Fruit fly (Drosophila melanogaster) whole organism, embryonic: Measurements from ENCODE around the gene arg.

Experiments used
- Atf-2 ChIP-seq: fragments of 200-800 bp; sonication (Bioruptor generic); optimal IDR thresholded peaks from 2 replicates; lab custom pipeline; 2016; ENCODE audit warnings: missing biosample characterization, missing genetic modification characterization
- CG13894 ChIP-seq: fragments of 200-800 bp; sonication (Bioruptor generic); optimal IDR thresholded peaks from 3 replicates; lab custom pipeline; 2018; ENCODE audit warnings: missing biosample characterization, mild to moderate bottlenecking, missing genetic modification characterization, moderate library complexity
- CG14014 ChIP-seq: fragments of 200-800 bp; sonication (Bioruptor generic); IDR thresholded peaks from 2 replicates; pipeline ENCODE4 v1.3.6; 2022; ENCODE audit warnings: missing biosample characterization, missing genetic modification characterization
- CG1647 ChIP-seq: fragments of 200-800 bp; sonication (Bioruptor generic); optimal IDR thresholded peaks from 3 replicates; lab custom pipeline; 2016; ENCODE audit warnings: missing biosample characterization, missing genetic modification characterization
- CG17186 ChIP-seq: fragments of 200-800 bp; sonication (Bioruptor generic); optimal IDR thresholded peaks from 3 replicates; lab custom pipeline; 2017; ENCODE audit warnings: missing biosample characterization, missing genetic modification reagents, missing genetic modification characterization
- CG17385 ChIP-seq: fragments of 200-800 bp; sonication (Bioruptor generic); optimal IDR thresholded peaks from 3 replicates; lab custom pipeline; 2018; ENCODE audit warnings: missing biosample characterization, mild to moderate bottlenecking, missing genetic modification characterization
- CG17612 ChIP-seq: fragments of 200-800 bp; sonication (Bioruptor generic); IDR thresholded peaks from 2 replicates; pipeline ENCODE4 v1.3.6; 2022; ENCODE audit warnings: missing biosample characterization, missing genetic modification characterization
- CG34224 ChIP-seq: fragments of 200-800 bp; sonication (Bioruptor generic); IDR thresholded peaks from 3 replicates; pipeline ENCODE4 v1.3.6; 2022; ENCODE audit warnings: missing biosample characterization, missing genetic modification characterization; ENCODE audit not compliant: partially characterized antibody
- CG34422 ChIP-seq: fragments of 200-800 bp; sonication (Bioruptor generic); IDR thresholded peaks from 3 replicates; pipeline ENCODE4 v1.3.6; 2022; ENCODE audit warnings: missing biosample characterization, missing genetic modification characterization
- CG4282 ChIP-seq: fragments of 200-800 bp; sonication (Bioruptor generic); optimal IDR thresholded peaks from 2 replicates; lab custom pipeline; 2016; ENCODE audit warnings: missing biosample characterization, missing genetic modification characterization
- CG4404 ChIP-seq: fragments of 200-800 bp; sonication (Bioruptor generic); IDR thresholded peaks from 2 replicates; pipeline ENCODE4 v1.3.6; 2022; ENCODE audit warnings: missing biosample characterization, missing genetic modification characterization
- CG4707 ChIP-seq: fragments of 200-800 bp; sonication (Bioruptor generic); optimal IDR thresholded peaks from 2 replicates; lab custom pipeline; 2018; ENCODE audit warnings: missing biosample characterization, mild to moderate bottlenecking, missing genetic modification characterization, moderate library complexity
- CG4820 ChIP-seq: fragments of 200-800 bp; sonication (Bioruptor generic); optimal IDR thresholded peaks from 3 replicates; lab custom pipeline; 2016; ENCODE audit warnings: missing biosample characterization, missing genetic modification characterization
- CG7928 ChIP-seq: fragments of 200-800 bp; sonication (Bioruptor generic); optimal IDR thresholded peaks from 2 replicates; lab custom pipeline; 2017; ENCODE audit warnings: missing biosample characterization, mild to moderate bottlenecking, missing genetic modification characterization
- CG7963 ChIP-seq: fragments of 200-800 bp; sonication (Bioruptor generic); IDR thresholded peaks from 3 replicates; pipeline ENCODE4 v1.3.6; 2022; ENCODE audit warnings: missing biosample characterization, missing genetic modification characterization; ENCODE audit not compliant: partially characterized antibody
- CG8478 ChIP-seq: fragments of >200 bp; optimal IDR thresholded peaks from 2 replicates; lab custom pipeline; 2018
- CG9215 ChIP-seq: fragments of 200-800 bp; sonication (Bioruptor generic); IDR thresholded peaks from 2 replicates; pipeline ENCODE4 v1.3.6; 2022; ENCODE audit warnings: missing biosample characterization, missing genetic modification characterization
- CHES-1-like ChIP-seq: fragments of 200-800 bp; sonication (Bioruptor generic); optimal IDR thresholded peaks from 2 replicates; lab custom pipeline; 2016; ENCODE audit warnings: missing biosample characterization, missing genetic modification characterization
- Fer3 ChIP-seq: fragments of 200-800 bp; sonication (Bioruptor generic); optimal IDR thresholded peaks from 2 replicates; lab custom pipeline; 2018; ENCODE audit warnings: missing biosample characterization, mild to moderate bottlenecking, missing genetic modification characterization, moderate library complexity
- HHEX ChIP-seq: fragments of 200-800 bp; sonication (Bioruptor generic); optimal IDR thresholded peaks from 3 replicates; lab custom pipeline; 2017; ENCODE audit warnings: missing biosample characterization, mild to moderate bottlenecking, missing genetic modification characterization, missing genetic modification reagents
- Hey ChIP-seq: fragments of 200-800 bp; sonication (Bioruptor generic); optimal IDR thresholded peaks from 3 replicates; lab custom pipeline; 2018; ENCODE audit warnings: missing biosample characterization, mild to moderate bottlenecking, missing genetic modification characterization
- Hr3 ChIP-seq: fragments of 200-800 bp; sonication (Bioruptor generic); optimal IDR thresholded peaks from 3 replicates; lab custom pipeline; 2016; ENCODE audit warnings: missing biosample characterization, missing genetic modification characterization
- Hr39 ChIP-seq: fragments of >200 bp; optimal IDR thresholded peaks from 2 replicates; lab custom pipeline; 2017
- Hr78 ChIP-seq, 2 experiments: fragments of 200-800 bp in 1 of 2; fragments of >200 bp in 1 of 2; sonication (Bioruptor generic) in 1 of 2; optimal IDR thresholded peaks; 2 replicates each; lab custom pipeline; 2017 to 2019; ENCODE audit warnings: missing biosample characterization in 2 of 2, missing genetic modification characterization in 2 of 2, mild to moderate bottlenecking in 1 of 2, moderate library complexity in 1 of 2
- Lpt ChIP-seq: fragments of >200 bp; optimal IDR thresholded peaks from 2 replicates; lab custom pipeline; 2018; ENCODE audit warnings: missing biosample characterization, missing genetic modification characterization
- Med ChIP-seq: fragments of 200-800 bp; sonication (Bioruptor generic); peaks from one replicate; lab custom pipeline; 2016; ENCODE audit warnings: missing biosample characterization, missing genetic modification characterization, mild to moderate bottlenecking, inconsistent platforms, moderate library complexity
- NC2β ChIP-seq: fragments of 200-800 bp; sonication (Bioruptor generic); optimal IDR thresholded peaks from 2 replicates; lab custom pipeline; 2016; ENCODE audit warnings: missing biosample characterization, missing genetic modification characterization
- Pdp1 ChIP-seq, 2 experiments: fragments of 200-800 bp; sonication (Bioruptor generic); optimal IDR thresholded peaks; 3 replicates each; lab custom pipeline; 2016; ENCODE audit warnings: missing biosample characterization in 2 of 2, missing genetic modification characterization in 2 of 2, mild to moderate bottlenecking in 1 of 2, moderate library complexity in 1 of 2
- Ssrp ChIP-seq: fragments of 200-800 bp; sonication (Bioruptor generic); optimal IDR thresholded peaks from 2 replicates; lab custom pipeline; 2018; ENCODE audit warnings: missing biosample characterization, mild to moderate bottlenecking, missing genetic modification characterization, moderate library complexity
- Vsx1 ChIP-seq: fragments of 200-800 bp; sonication (Bioruptor generic); optimal IDR thresholded peaks from 2 replicates; lab custom pipeline; 2017; ENCODE audit warnings: missing biosample characterization, mild to moderate bottlenecking, missing genetic modification characterization, missing genetic modification reagents
- abd-A ChIP-seq: fragments of 200-800 bp; sonication (Bioruptor generic); optimal IDR thresholded peaks from 3 replicates; lab custom pipeline; 2019; ENCODE audit warnings: missing biosample characterization, mild to moderate bottlenecking, missing genetic modification characterization, moderate library complexity
- ash1 ChIP-seq: fragments of 200-800 bp; sonication (Bioruptor generic); optimal IDR thresholded peaks from 2 replicates; lab custom pipeline; 2018; ENCODE audit warnings: missing biosample characterization, mild to moderate bottlenecking, missing genetic modification characterization
- bowl ChIP-seq: fragments of 200-800 bp; sonication (Bioruptor generic); IDR thresholded peaks from 2 replicates; pipeline ENCODE4 v1.3.6; 2022; ENCODE audit warnings: missing biosample characterization, missing genetic modification characterization
- chm ChIP-seq: fragments of 200-800 bp; sonication (Bioruptor generic); IDR thresholded peaks from 2 replicates; pipeline ENCODE4 v1.3.6; 2022; ENCODE audit warnings: missing biosample characterization, missing genetic modification characterization
- chn ChIP-seq: fragments of 200-800 bp; sonication (Bioruptor generic); optimal IDR thresholded peaks from 2 replicates; lab custom pipeline; 2016; ENCODE audit warnings: missing biosample characterization, missing genetic modification characterization
- crol ChIP-seq: fragments of 200-800 bp; sonication (Bioruptor generic); IDR thresholded peaks from 2 replicates; pipeline ENCODE4 v1.3.6; 2022; ENCODE audit warnings: missing biosample characterization, missing genetic modification characterization
- dmrt11E ChIP-seq: fragments of 200-800 bp; sonication (Bioruptor generic); optimal IDR thresholded peaks from 3 replicates; lab custom pipeline; 2018; ENCODE audit warnings: missing biosample characterization, mild to moderate bottlenecking, missing genetic modification characterization, moderate library complexity
- eyg ChIP-seq: fragments of 200-800 bp; sonication (Bioruptor generic); optimal IDR thresholded peaks from 3 replicates; lab custom pipeline; 2016; ENCODE audit warnings: missing biosample characterization, missing genetic modification characterization
- fd96Cb ChIP-seq: fragments of 200-800 bp; sonication (Bioruptor generic); optimal IDR thresholded peaks from 2 replicates; lab custom pipeline; 2018; ENCODE audit warnings: missing biosample characterization, mild to moderate bottlenecking, missing genetic modification characterization, moderate library complexity
- klu ChIP-seq: fragments of 200-800 bp; sonication (Bioruptor generic); IDR thresholded peaks from 2 replicates; pipeline ENCODE4 v1.3.6; 2022; ENCODE audit warnings: missing biosample characterization, missing genetic modification characterization
- lbe ChIP-seq: fragments of 200-800 bp; sonication (Bioruptor generic); optimal IDR thresholded peaks from 2 replicates; lab custom pipeline; 2016; ENCODE audit warnings: missing biosample characterization, mild to moderate bottlenecking, missing genetic modification characterization
- lilli ChIP-seq: fragments of 200-800 bp; sonication (Bioruptor generic); optimal IDR thresholded peaks from 3 replicates; lab custom pipeline; 2016; ENCODE audit warnings: missing biosample characterization, missing genetic modification characterization
- mam ChIP-seq: fragments of 200-800 bp; sonication (Bioruptor generic); optimal IDR thresholded peaks from 3 replicates; lab custom pipeline; 2016; ENCODE audit warnings: missing biosample characterization, missing genetic modification characterization
- mld ChIP-seq: fragments of 200-800 bp; sonication (Bioruptor generic); IDR thresholded peaks from 3 replicates; pipeline ENCODE4 v1.3.6; 2022; ENCODE audit warnings: missing biosample characterization, missing genetic modification characterization; ENCODE audit not compliant: partially characterized antibody
- nerfin-1 ChIP-seq: fragments of 200-800 bp; sonication (Bioruptor generic); optimal IDR thresholded peaks from 3 replicates; lab custom pipeline; 2019; ENCODE audit warnings: missing biosample characterization, mild to moderate bottlenecking, missing genetic modification characterization, moderate library complexity
- oc ChIP-seq: fragments of 200-800 bp; sonication (Bioruptor generic); optimal IDR thresholded peaks from 2 replicates; lab custom pipeline; 2018; ENCODE audit warnings: missing biosample characterization, mild to moderate bottlenecking, missing genetic modification characterization, moderate library complexity
- pnt ChIP-seq: fragments of 200-800 bp; sonication (Bioruptor generic); optimal IDR thresholded peaks from 3 replicates; lab custom pipeline; 2016; ENCODE audit warnings: missing biosample characterization, missing genetic modification characterization
- seq ChIP-seq: fragments of 200-800 bp; sonication (Bioruptor generic); IDR thresholded peaks from 2 replicates; pipeline ENCODE4 v1.3.6; 2022; ENCODE audit warnings: missing biosample characterization, missing genetic modification characterization
- slbo ChIP-seq: fragments of 200-800 bp; sonication (Bioruptor generic); IDR thresholded peaks from 2 replicates; pipeline ENCODE4 v1.3.6; 2022; ENCODE audit warnings: missing biosample characterization, missing genetic modification characterization
- sna ChIP-seq: fragments of 200-800 bp; sonication (Bioruptor generic); IDR thresholded peaks from 2 replicates; pipeline ENCODE4 v1.3.6; 2022; ENCODE audit warnings: missing biosample characterization, missing genetic modification characterization; ENCODE audit not compliant: partially characterized antibody
- zen ChIP-seq: fragments of 200-800 bp; sonication (Bioruptor generic); optimal IDR thresholded peaks from 3 replicates; lab custom pipeline; 2018; ENCODE audit warnings: missing biosample characterization, mild to moderate bottlenecking, missing genetic modification characterization, moderate library complexity

arg gene

dm6 chrX:520215-520861 is 11.1 kb downstream of the arg start (continued):
- TF ChIP-seq mam (GFP tag; lab: Kevin White, UChicago) (no peak), fd96Cb (tag; lab: Kevin White, UChicago) (no peak), Med (GFP tag; lab: Kevin White, UChicago) (peak; percentile 43), CG7928 (GFP tag; lab: Kevin White, UChicago) (no peak), CG17186 (GFP tag; lab: Kevin White, UChicago) (no peak), Vsx1 (GFP tag; lab: Kevin White, UChicago) (no peak), Atf-2 (GFP tag; lab: Kevin White, UChicago) (no peak), lilli (no peak), abd-A (tag; lab: Kevin White, UChicago) (peak; percentile 97), mld (GFP tag; lab: Robert Waterston, UW) (no peak), Hr39 (lab: Kevin White, UChicago) (no peak), oc (tag; lab: Kevin White, UChicago) (no peak), Pdp1 (GFP tag; optimal IDR thresholded peaks at IDR 0.05; lab: Kevin White, UChicago) (peak in 1 of 2 experiments; percentile 77), ash1 (GFP tag; lab: Kevin White, UChicago) (no peak), klu (GFP tag; lab: Robert Waterston, UW) (no peak), sna (GFP tag; lab: Robert Waterston, UW) (no peak), CG8478 (lab: Kevin White, UChicago) (no peak), CG4820 (GFP tag; lab: Kevin White, UChicago) (no peak), eyg (GFP tag; lab: Kevin White, UChicago) (no peak), crol (GFP tag; lab: Robert Waterston, UW) (peak; percentile 79), Fer3 (tag; lab: Kevin White, UChicago) (no peak), zen (tag; lab: Kevin White, UChicago) (no peak), lbe (GFP tag; lab: Kevin White, UChicago) (no peak), CG14014 (GFP tag; lab: Robert Waterston, UW) (no peak), seq (GFP tag; lab: Robert Waterston, UW) (peak; percentile 80; the same call in 1 of the 2 replicates), HHEX (GFP tag; lab: Kevin White, UChicago) (no peak), slbo (GFP tag; lab: Robert Waterston, UW) (no peak), pnt (no peak), chm (GFP tag; lab: Robert Waterston, UW) (no peak), Lpt (no peak), CG13894 (tag; lab: Kevin White, UChicago) (peak; percentile 59), CG4282 (GFP tag; lab: Kevin White, UChicago) (no peak), CG1647 (GFP tag; lab: Kevin White, UChicago) (no peak), CG17612 (GFP tag; lab: Robert Waterston, UW) (no peak), NC2β (GFP tag; lab: Kevin White, UChicago) (no peak), chn (GFP tag; lab: Kevin White, UChicago) (no peak), dmrt11E (tag; lab: Kevin White, UChicago) (no peak), Hr78 (GFP tag; optimal IDR thresholded peaks at IDR 0.05; lab: Kevin White, UChicago) (no peak), CG4404 (GFP tag; lab: Robert Waterston, UW) (no peak), CG34422 (GFP tag; lab: Robert Waterston, UW) (no peak), Ssrp (tag; lab: Kevin White, UChicago) (no peak), bowl (no peak), Hr3 (GFP tag; lab: Kevin White, UChicago) (no peak), CG9215 (GFP tag; lab: Robert Waterston, UW) (no peak), Hey (tag; lab: Kevin White, UChicago) (no peak), nerfin-1 (peak; percentile 89), CG7963 (GFP tag; lab: Robert Waterston, UW) (no peak), CHES-1-like (GFP tag; lab: Kevin White, UChicago) (no peak), CG34224 (GFP tag; lab: Robert Waterston, UW) (no peak), CG17385 (GFP tag; lab: Kevin White, UChicago) (no peak), CG4707 (GFP tag; lab: Kevin White, UChicago) (no peak)
